Worm (Caenorhabditis elegans) whole organism, mixed stage, embryonic: ENCODE data around the gene C12D12.3.

Experiments
- M03D4.4 ChIP-seq: sonication (generic microtip); optimal IDR thresholded peaks from 2 replicates; lab custom pipeline; 2017; ENCODE audit warnings: mild to moderate bottlenecking, missing genetic modification characterization, missing compliant biosample characterization
- bed-3 ChIP-seq: fragments of 200-800 bp; sonication (Bioruptor generic); optimal IDR thresholded peaks from 3 replicates; lab custom pipeline; 2018; ENCODE audit warnings: mild to moderate bottlenecking, missing genetic modification characterization, moderate library complexity, missing compliant biosample characterization
- blmp-1 ChIP-seq: fragments of 150-350 bp; optimal IDR thresholded peaks from 2 replicates; lab custom pipeline; 2014; ENCODE audit warnings: missing biosample characterization, missing genetic modification characterization
- ceh-39 ChIP-seq: fragments of 150-350 bp; optimal IDR thresholded peaks from 2 replicates; lab custom pipeline; 2014; ENCODE audit warnings: missing biosample characterization, missing genetic modification characterization
- ceh-43 ChIP-seq: fragments of 200-800 bp; sonication (Bioruptor generic); optimal IDR thresholded peaks from 2 replicates; lab custom pipeline; 2018; ENCODE audit warnings: mild to moderate bottlenecking, missing genetic modification characterization, moderate library complexity, missing compliant biosample characterization
- ceh-83 ChIP-seq: fragments of 200-800 bp; sonication (Bioruptor generic); optimal IDR thresholded peaks from 2 replicates; lab custom pipeline; 2018; ENCODE audit warnings: mild to moderate bottlenecking, missing genetic modification characterization, missing compliant biosample characterization
- ces-1 ChIP-seq: fragments of 150-350 bp; optimal IDR thresholded peaks from 2 replicates; lab custom pipeline; 2014; ENCODE audit warnings: missing biosample characterization, missing genetic modification reagents, missing genetic modification characterization
- cnd-1 ChIP-seq: fragments of 200-800 bp; sonication (Bioruptor generic); optimal IDR thresholded peaks from 2 replicates; lab custom pipeline; 2018; ENCODE audit warnings: mild to moderate bottlenecking, missing genetic modification characterization, missing compliant biosample characterization
- drap-1 ChIP-seq: fragments of 200-800 bp; sonication (Bioruptor generic); optimal IDR thresholded peaks from 3 replicates; lab custom pipeline; 2018; ENCODE audit warnings: mild to moderate bottlenecking, missing genetic modification characterization, missing compliant biosample characterization
- elt-1 ChIP-seq: sonication (generic microtip); optimal IDR thresholded peaks from 2 replicates; lab custom pipeline; 2017; ENCODE audit warnings: missing genetic modification characterization, mild to moderate bottlenecking, missing compliant biosample characterization, antibody characterized with exemption, moderate library complexity, borderline replicate concordance; ENCODE audit not compliant: insufficient read depth
- elt-3 ChIP-seq: fragments of 150-350 bp; optimal IDR thresholded peaks from 2 replicates; lab custom pipeline; 2014; ENCODE audit warnings: missing biosample characterization, missing genetic modification characterization
- flh-1 ChIP-seq: fragments of 200-800 bp; sonication (Bioruptor generic); optimal IDR thresholded peaks from 2 replicates; lab custom pipeline; 2018; ENCODE audit warnings: mild to moderate bottlenecking, missing genetic modification characterization, moderate library complexity, missing compliant biosample characterization
- ham-2 ChIP-seq: fragments of 200-800 bp; sonication (Bioruptor generic); optimal IDR thresholded peaks from 2 replicates; lab custom pipeline; 2018; ENCODE audit warnings: mild to moderate bottlenecking, missing genetic modification characterization, missing compliant biosample characterization
- hlh-1 ChIP-seq: fragments of 150-350 bp; optimal IDR thresholded peaks from 2 replicates; lab custom pipeline; 2014; ENCODE audit warnings: missing biosample characterization, missing genetic modification reagents, missing genetic modification characterization
- lin-13 ChIP-seq: fragments of 150-350 bp; optimal IDR thresholded peaks from 2 replicates; lab custom pipeline; 2014; ENCODE audit warnings: missing biosample characterization, missing genetic modification characterization
- lin-32 ChIP-seq: fragments of 200-800 bp; sonication (Bioruptor generic); optimal IDR thresholded peaks from 2 replicates; lab custom pipeline; 2018; ENCODE audit warnings: mild to moderate bottlenecking, missing genetic modification characterization, missing compliant biosample characterization
- lsy-2 ChIP-seq: fragments of 150-350 bp; optimal IDR thresholded peaks from 2 replicates; lab custom pipeline; 2014; ENCODE audit warnings: missing biosample characterization, missing genetic modification characterization
- mab-5 ChIP-seq: fragments of 150-350 bp; optimal IDR thresholded peaks from 2 replicates; lab custom pipeline; 2014; ENCODE audit warnings: missing biosample characterization, missing genetic modification characterization
- mep-1 ChIP-seq: fragments of 150-350 bp; optimal IDR thresholded peaks from 2 replicates; lab custom pipeline; 2017; ENCODE audit warnings: missing biosample characterization, missing genetic modification reagents, missing genetic modification characterization, inconsistent platforms
- nhr-12 ChIP-seq: fragments of 150-350 bp; optimal IDR thresholded peaks from 2 replicates; lab custom pipeline; 2014; ENCODE audit warnings: missing biosample characterization, missing genetic modification characterization
- nhr-2 ChIP-seq: fragments of 150-350 bp; optimal IDR thresholded peaks from 2 replicates; lab custom pipeline; 2014; ENCODE audit warnings: missing biosample characterization, missing genetic modification characterization
- nhr-28 ChIP-seq: fragments of 150-350 bp; optimal IDR thresholded peaks from 2 replicates; lab custom pipeline; 2014; ENCODE audit warnings: missing biosample characterization, missing genetic modification characterization
- nhr-76 ChIP-seq: sonication (generic microtip); optimal IDR thresholded peaks from 2 replicates; lab custom pipeline; 2017; ENCODE audit warnings: missing biosample characterization, missing genetic modification characterization
- pha-4 ChIP-seq: fragments of 150-350 bp; optimal IDR thresholded peaks from 2 replicates; lab custom pipeline; 2018; ENCODE audit warnings: missing biosample characterization, missing genetic modification reagents, missing genetic modification characterization
- snpc-4 ChIP-seq: fragments of 150-350 bp; optimal IDR thresholded peaks from 2 replicates; lab custom pipeline; 2014; ENCODE audit warnings: missing biosample characterization, missing genetic modification characterization
- sptf-1 ChIP-seq: sonication (generic microtip); optimal IDR thresholded peaks from 2 replicates; lab custom pipeline; 2017; ENCODE audit warnings: mild to moderate bottlenecking, missing genetic modification characterization, moderate library complexity, missing compliant biosample characterization
- tbx-8 ChIP-seq: fragments of 200-800 bp; sonication (Bioruptor generic); optimal IDR thresholded peaks from 2 replicates; lab custom pipeline; 2018; ENCODE audit warnings: mild to moderate bottlenecking, missing genetic modification characterization, moderate library complexity, missing compliant biosample characterization
- unc-120 ChIP-seq: sonication (generic microtip); optimal IDR thresholded peaks from 2 replicates; lab custom pipeline; 2017; ENCODE audit warnings: missing genetic modification characterization, missing compliant biosample characterization; ENCODE audit not compliant: poor library complexity, severe bottlenecking
- unc-39 ChIP-seq: fragments of 150-350 bp; optimal IDR thresholded peaks from 2 replicates; lab custom pipeline; 2014; ENCODE audit warnings: missing biosample characterization, missing genetic modification characterization
- unc-62 ChIP-seq: fragments of 150-350 bp; optimal IDR thresholded peaks from 2 replicates; lab custom pipeline; 2014; ENCODE audit warnings: missing biosample characterization, missing genetic modification reagents, missing genetic modification characterization
- zip-8 ChIP-seq: fragments of 150-350 bp; optimal IDR thresholded peaks from 2 replicates; lab custom pipeline; 2014; ENCODE audit warnings: missing biosample characterization, missing genetic modification characterization
- ztf-11 ChIP-seq: fragments of 150-350 bp; optimal IDR thresholded peaks from 2 replicates; lab custom pipeline; 2014; ENCODE audit warnings: missing biosample characterization, missing genetic modification characterization

Gene C12D12.3

ce11 chrX:3499867-3500266 lies 10.8 kb downstream of the C12D12.3 start:
- TF ChIP-seq elt-1 (tag; lab: Kevin White, UChicago), result no peak
- no peak for TF ChIP-seq ztf-11

DNA sequence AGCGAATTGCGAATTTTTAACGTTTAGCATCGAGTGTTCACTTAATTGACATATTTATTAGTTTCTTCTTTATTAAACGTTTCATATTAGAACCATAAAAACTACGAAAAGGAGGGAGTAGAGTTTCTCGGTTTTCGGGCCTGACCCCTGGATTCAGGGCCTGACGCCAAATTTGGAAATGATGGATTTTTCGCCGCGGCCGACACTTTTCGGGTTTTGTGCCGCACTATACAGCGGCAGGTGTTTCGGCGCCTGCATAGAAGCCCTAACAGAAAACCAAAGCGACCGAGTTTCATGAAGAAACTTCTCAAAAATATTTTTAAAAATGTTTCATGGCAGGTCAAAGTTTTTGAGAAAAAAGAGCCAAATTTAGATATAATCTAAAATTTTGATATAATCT lies 11.3 kb downstream of the C12D12.3 start:
- TF ChIP-seq ztf-11, result no peak
- TF ChIP-seq sptf-1, result no peak
- no peak for TF ChIP-seq tbx-8 (GFP tag; lab: Kevin White, UChicago)
- TF ChIP-seq pha-4 (tag; lab: Kevin White, UChicago), result no peak
- TF ChIP-seq drap-1 (GFP tag; lab: Kevin White, UChicago), result no peak
- no peak for TF ChIP-seq blmp-1 (tag; lab: Kevin White, UChicago)
- TF ChIP-seq zip-8, result no peak
- no peak for TF ChIP-seq flh-1 (GFP tag; lab: Kevin White, UChicago)
- TF ChIP-seq ceh-43 (GFP tag; lab: Kevin White, UChicago), result no peak
- TF ChIP-seq nhr-28, result no peak
- no peak for TF ChIP-seq unc-120 (tag; lab: Kevin White, UChicago)
- TF ChIP-seq elt-3 (tag; lab: Kevin White, UChicago), result no peak
- no peak for TF ChIP-seq bed-3 (GFP tag; lab: Kevin White, UChicago)
- no peak for TF ChIP-seq nhr-2 (tag; lab: Kevin White, UChicago)
- no peak for TF ChIP-seq cnd-1 (tag; lab: Kevin White, UChicago)
- TF ChIP-seq lsy-2, result no peak
- TF ChIP-seq ceh-83 (GFP tag; lab: Kevin White, UChicago), result no peak
- no peak for TF ChIP-seq unc-39 (tag; lab: Kevin White, UChicago)

DNA sequence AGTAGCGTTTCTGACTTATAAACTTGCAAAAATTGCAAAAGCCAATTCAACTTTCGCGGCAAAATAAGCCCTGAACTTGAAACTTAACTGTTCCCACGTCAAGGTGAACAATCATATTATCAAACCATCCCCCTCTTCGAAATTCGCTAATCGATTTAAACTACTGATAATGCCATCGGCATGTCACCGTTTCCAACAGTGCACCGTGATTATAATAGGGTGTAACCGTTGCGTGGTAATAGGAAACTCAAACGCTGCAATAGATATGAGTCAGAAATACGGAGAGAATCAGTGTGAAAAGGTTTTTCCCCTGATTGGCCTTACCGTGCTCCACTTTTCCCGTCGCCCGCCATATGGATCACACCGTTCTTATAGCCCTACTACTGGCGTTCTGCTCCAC lies 11.8 kb downstream of the C12D12.3 start:
- TF ChIP-seq nhr-12 (tag; lab: Kevin White, UChicago), result no peak
- TF ChIP-seq snpc-4 (tag; lab: Kevin White, UChicago), result no peak
- no peak for TF ChIP-seq bed-3 (GFP tag; lab: Kevin White, UChicago)
- TF ChIP-seq ceh-39 (tag; lab: Kevin White, UChicago), result no peak
- TF ChIP-seq ces-1 (GFP tag; lab: Kevin White, UChicago), result no peak
- no peak for TF ChIP-seq lin-13
- no peak for TF ChIP-seq ceh-43 (GFP tag; lab: Kevin White, UChicago)
- no peak for TF ChIP-seq drap-1 (GFP tag; lab: Kevin White, UChicago)
- TF ChIP-seq nhr-2 (tag; lab: Kevin White, UChicago), result no peak
- no peak for TF ChIP-seq lsy-2
- no peak for TF ChIP-seq mep-1 (tag; lab: Kevin White, UChicago)
- no peak for TF ChIP-seq ceh-83 (GFP tag; lab: Kevin White, UChicago)
- TF ChIP-seq zip-8, result no peak
- TF ChIP-seq mab-5 (tag; lab: Kevin White, UChicago), result no peak
- no peak for TF ChIP-seq unc-120 (tag; lab: Kevin White, UChicago)

- TF ChIP-seq nhr-2 (tag; lab: Kevin White, UChicago) (no peak), ztf-11 (no peak), ces-1 (GFP tag; lab: Kevin White, UChicago) (no peak), ham-2 (GFP tag; lab: Kevin White, UChicago) (no peak), lin-32 (GFP tag; lab: Kevin White, UChicago) (no peak), nhr-76 (tag; lab: Kevin White, UChicago) (no peak), unc-39 (tag; lab: Kevin White, UChicago) (no peak), hlh-1 (tag; lab: Kevin White, UChicago) (no peak), nhr-12 (tag; lab: Kevin White, UChicago) (no peak), unc-62 (GFP tag; lab: Kevin White, UChicago) (no peak), elt-1 (tag; lab: Kevin White, UChicago) (no peak), nhr-28 (no peak), flh-1 (GFP tag; lab: Kevin White, UChicago) (no peak)
These were observed 13.9 kb downstream of the C12D12.3 start for ce11 chrX:3503025-3503424.

DNA sequence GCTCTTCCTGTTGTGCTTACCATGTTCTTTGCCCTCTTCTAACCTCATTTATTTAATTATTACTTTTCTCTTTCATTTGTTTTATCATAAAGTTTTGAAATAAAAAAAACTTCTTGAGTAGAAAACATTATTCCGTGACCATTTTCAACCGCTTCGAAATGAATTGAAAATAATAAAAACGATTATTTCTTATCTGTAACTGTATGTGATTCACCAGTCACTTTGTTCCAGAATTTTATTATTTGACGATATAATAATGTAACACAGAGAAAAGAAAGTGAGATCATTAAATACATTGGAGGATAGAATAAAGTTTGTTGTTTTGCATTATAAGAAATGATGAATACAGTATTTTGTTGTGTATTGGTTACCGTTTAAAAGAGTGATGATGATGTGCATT lies 16.0 kb downstream of the C12D12.3 start:
- no peak for TF ChIP-seq blmp-1 (tag; lab: Kevin White, UChicago)
- no peak for TF ChIP-seq lin-13
- TF ChIP-seq mab-5 (tag; lab: Kevin White, UChicago), result no peak
- TF ChIP-seq unc-62 (GFP tag; lab: Kevin White, UChicago), result no peak
- TF ChIP-seq sptf-1, result no peak
- TF ChIP-seq snpc-4 (tag; lab: Kevin White, UChicago), result no peak
- no peak for TF ChIP-seq unc-120 (tag; lab: Kevin White, UChicago)
- no peak for TF ChIP-seq lsy-2
- no peak for TF ChIP-seq mep-1 (tag; lab: Kevin White, UChicago)
- TF ChIP-seq ztf-11, result no peak
- no peak for TF ChIP-seq cnd-1 (tag; lab: Kevin White, UChicago)
- no peak for TF ChIP-seq nhr-12 (tag; lab: Kevin White, UChicago)
- no peak for TF ChIP-seq zip-8
- no peak for TF ChIP-seq tbx-8 (GFP tag; lab: Kevin White, UChicago)
- no peak for TF ChIP-seq ceh-43 (GFP tag; lab: Kevin White, UChicago)
- TF ChIP-seq lin-32 (GFP tag; lab: Kevin White, UChicago), result no peak
- TF ChIP-seq M03D4.4 (tag; lab: Kevin White, UChicago), result no peak
- TF ChIP-seq hlh-1 (tag; lab: Kevin White, UChicago), result no peak
- no peak for TF ChIP-seq ham-2 (GFP tag; lab: Kevin White, UChicago)
- TF ChIP-seq nhr-2 (tag; lab: Kevin White, UChicago), result no peak
